Worm (Caenorhabditis elegans) whole organism, mixed stage, embryonic: ENCODE results near the gene C25D7.15.

Source experiments
- ces-1 ChIP-seq: fragments of 150-350 bp; optimal IDR thresholded peaks from 2 replicates; lab custom pipeline; 2014; ENCODE audit warnings: missing biosample characterization, missing genetic modification reagents, missing genetic modification characterization
- elt-3 ChIP-seq: fragments of 150-350 bp; optimal IDR thresholded peaks from 2 replicates; lab custom pipeline; 2014; ENCODE audit warnings: missing biosample characterization, missing genetic modification characterization
- lin-13 ChIP-seq: fragments of 150-350 bp; optimal IDR thresholded peaks from 2 replicates; lab custom pipeline; 2014; ENCODE audit warnings: missing biosample characterization, missing genetic modification characterization
- mep-1 ChIP-seq: fragments of 150-350 bp; optimal IDR thresholded peaks from 2 replicates; lab custom pipeline; 2017; ENCODE audit warnings: missing biosample characterization, missing genetic modification reagents, missing genetic modification characterization, inconsistent platforms
- nhr-2 ChIP-seq: fragments of 150-350 bp; optimal IDR thresholded peaks from 2 replicates; lab custom pipeline; 2014; ENCODE audit warnings: missing biosample characterization, missing genetic modification characterization
- nhr-28 ChIP-seq: fragments of 150-350 bp; optimal IDR thresholded peaks from 2 replicates; lab custom pipeline; 2014; ENCODE audit warnings: missing biosample characterization, missing genetic modification characterization
- nhr-76 ChIP-seq: sonication (generic microtip); optimal IDR thresholded peaks from 2 replicates; lab custom pipeline; 2017; ENCODE audit warnings: missing biosample characterization, missing genetic modification characterization
- pha-4 ChIP-seq: fragments of 150-350 bp; optimal IDR thresholded peaks from 2 replicates; lab custom pipeline; 2018; ENCODE audit warnings: missing biosample characterization, missing genetic modification reagents, missing genetic modification characterization
- snpc-4 ChIP-seq: fragments of 150-350 bp; optimal IDR thresholded peaks from 2 replicates; lab custom pipeline; 2014; ENCODE audit warnings: missing biosample characterization, missing genetic modification characterization
- unc-39 ChIP-seq: fragments of 150-350 bp; optimal IDR thresholded peaks from 2 replicates; lab custom pipeline; 2014; ENCODE audit warnings: missing biosample characterization, missing genetic modification characterization
- unc-62 ChIP-seq: fragments of 150-350 bp; optimal IDR thresholded peaks from 2 replicates; lab custom pipeline; 2014; ENCODE audit warnings: missing biosample characterization, missing genetic modification reagents, missing genetic modification characterization
- ztf-11 ChIP-seq: fragments of 150-350 bp; optimal IDR thresholded peaks from 2 replicates; lab custom pipeline; 2014; ENCODE audit warnings: missing biosample characterization, missing genetic modification characterization

- TF ChIP-seq elt-3 (tag; lab: Kevin White, UChicago) (no peak), lin-13 (tag; lab: Kevin White, UChicago) (peak; percentile 44), mep-1 (tag; lab: Kevin White, UChicago) (peak; percentile 87), unc-39 (tag; lab: Kevin White, UChicago) (no peak), ces-1 (GFP tag; lab: Kevin White, UChicago) (peak; percentile 97), snpc-4 (no peak), nhr-2 (tag; lab: Kevin White, UChicago) (no peak), unc-62 (GFP tag; lab: Kevin White, UChicago) (no peak), ztf-11 (tag; lab: Kevin White, UChicago) (no peak), pha-4 (peak; percentile 46), nhr-28 (tag; lab: Kevin White, UChicago) (no peak), nhr-76 (tag; lab: Kevin White, UChicago) (no peak)
Observed at ce11 chrV:15085335-15085800, 25.8 kb downstream of the C25D7.15 start, which contains the start of the genes ahsa-1 and C01G10.7.
